Fruit fly (Drosophila melanogaster) whole organism, embryonic: ENCODE measurements around the gene CG31650.

Source experiments
- CG10543 ChIP-seq: fragments of 200-800 bp; sonication (Bioruptor generic); optimal IDR thresholded peaks from 3 replicates; lab custom pipeline; 2017; ENCODE audit warnings: missing biosample characterization, mild to moderate bottlenecking, missing genetic modification characterization, moderate library complexity
- CG11456 ChIP-seq: fragments of 200-800 bp; sonication (Bioruptor generic); IDR thresholded peaks from 3 replicates; pipeline ENCODE4 v1.3.6; 2022; ENCODE audit warnings: missing biosample characterization, missing genetic modification characterization
- CG13296 ChIP-seq: fragments of 200-800 bp; sonication (Bioruptor generic); optimal IDR thresholded peaks from 3 replicates; lab custom pipeline; 2018; ENCODE audit warnings: missing biosample characterization, mild to moderate bottlenecking, missing genetic modification characterization
- CG15269 ChIP-seq: fragments of 200-800 bp; sonication (Bioruptor generic); optimal IDR thresholded peaks from 2 replicates; lab custom pipeline; 2018; ENCODE audit warnings: missing biosample characterization, mild to moderate bottlenecking, missing genetic modification characterization, moderate library complexity
- CG1529 ChIP-seq: fragments of 200-800 bp; sonication (Bioruptor generic); optimal IDR thresholded peaks from 3 replicates; lab custom pipeline; 2018; ENCODE audit warnings: missing biosample characterization, missing genetic modification characterization
- CG15479 ChIP-seq: fragments of 200-800 bp; sonication (Bioruptor generic); optimal IDR thresholded peaks from 3 replicates; lab custom pipeline; 2019; ENCODE audit warnings: missing biosample characterization, mild to moderate bottlenecking, missing genetic modification characterization, moderate library complexity
- CG17359 ChIP-seq: fragments of 200-800 bp; sonication (Bioruptor generic); optimal IDR thresholded peaks from 3 replicates; lab custom pipeline; 2018; ENCODE audit warnings: missing biosample characterization, mild to moderate bottlenecking, missing genetic modification characterization, moderate library complexity
- CG18619 ChIP-seq: fragments of 200-800 bp; sonication (Bioruptor generic); optimal IDR thresholded peaks from 3 replicates; lab custom pipeline; 2017; ENCODE audit warnings: missing biosample characterization, mild to moderate bottlenecking, missing genetic modification characterization
- CG2120 ChIP-seq: fragments of 200-800 bp; sonication (Bioruptor generic); optimal IDR thresholded peaks from 3 replicates; lab custom pipeline; 2016; ENCODE audit warnings: missing biosample characterization, missing genetic modification characterization
- CG2712 ChIP-seq: fragments of 200-800 bp; optimal IDR thresholded peaks from 3 replicates; lab custom pipeline; 2019; ENCODE audit warnings: missing biosample characterization, mild to moderate bottlenecking, missing genetic modification characterization, moderate library complexity
- CG30431 ChIP-seq: fragments of 200-800 bp; sonication (Bioruptor generic); optimal IDR thresholded peaks from 2 replicates; lab custom pipeline; 2017; ENCODE audit warnings: missing biosample characterization, missing genetic modification characterization
- CG31365 ChIP-seq: fragments of 200-800 bp; sonication (Bioruptor generic); optimal IDR thresholded peaks from 2 replicates; lab custom pipeline; 2018; ENCODE audit warnings: missing biosample characterization, mild to moderate bottlenecking, missing genetic modification characterization
- CG32772 ChIP-seq: fragments of 200-800 bp; sonication (Bioruptor generic); IDR thresholded peaks from 2 replicates; pipeline ENCODE4 v1.3.6; 2022; ENCODE audit warnings: missing biosample characterization, missing genetic modification characterization
- CG4404 ChIP-seq: fragments of 200-800 bp; sonication (Bioruptor generic); IDR thresholded peaks from 2 replicates; pipeline ENCODE4 v1.3.6; 2022; ENCODE audit warnings: missing biosample characterization, missing genetic modification characterization
- CG4730 ChIP-seq: fragments of 200-800 bp; sonication (Bioruptor generic); IDR thresholded peaks from 2 replicates; pipeline ENCODE4 v1.3.6; 2022; ENCODE audit warnings: missing biosample characterization, missing genetic modification characterization
- CG6813 ChIP-seq: fragments of 200-800 bp; sonication (Bioruptor generic); optimal IDR thresholded peaks from 2 replicates; lab custom pipeline; 2017; ENCODE audit warnings: missing biosample characterization, missing genetic modification characterization, mild to moderate bottlenecking, moderate library complexity, missing genetic modification reagents
- CG7556 ChIP-seq: fragments of 200-800 bp; sonication (Bioruptor generic); optimal IDR thresholded peaks from 2 replicates; lab custom pipeline; 2017; ENCODE audit warnings: missing biosample characterization, mild to moderate bottlenecking, missing genetic modification characterization
- CG9437 ChIP-seq: fragments of 200-800 bp; sonication (Bioruptor generic); optimal IDR thresholded peaks from 2 replicates; lab custom pipeline; 2018; ENCODE audit warnings: missing biosample characterization, mild to moderate bottlenecking, missing genetic modification characterization
- CG9727 ChIP-seq: fragments of 200-800 bp; sonication (Bioruptor generic); optimal IDR thresholded peaks from 3 replicates; lab custom pipeline; 2017; ENCODE audit warnings: missing biosample characterization, mild to moderate bottlenecking, missing genetic modification characterization
- CG9932 ChIP-seq: fragments of 200-800 bp; sonication (Bioruptor generic); IDR thresholded peaks from 2 replicates; pipeline ENCODE4 v1.3.6; 2022; ENCODE audit warnings: missing biosample characterization, missing genetic modification characterization
- HHEX ChIP-seq: fragments of 200-800 bp; sonication (Bioruptor generic); optimal IDR thresholded peaks from 3 replicates; lab custom pipeline; 2017; ENCODE audit warnings: missing biosample characterization, mild to moderate bottlenecking, missing genetic modification characterization, missing genetic modification reagents
- HLH3B ChIP-seq: fragments of 200-800 bp; sonication (Bioruptor generic); IDR thresholded peaks from 2 replicates; pipeline ENCODE4 v1.3.6; 2022; ENCODE audit warnings: missing biosample characterization, missing genetic modification characterization
- MTF-1 ChIP-seq: fragments of 200-800 bp; sonication (Bioruptor generic); optimal IDR thresholded peaks from 2 replicates; lab custom pipeline; 2018; ENCODE audit warnings: missing biosample characterization, mild to moderate bottlenecking, missing genetic modification characterization, borderline replicate concordance
- Med ChIP-seq: fragments of 200-800 bp; sonication (Bioruptor generic); peaks from one replicate; lab custom pipeline; 2016; ENCODE audit warnings: missing biosample characterization, missing genetic modification characterization, mild to moderate bottlenecking, inconsistent platforms, moderate library complexity
- NFAT ChIP-seq: fragments of 200-800 bp; sonication (Bioruptor generic); IDR thresholded peaks from 2 replicates; pipeline ENCODE4 v1.3.6; 2022; ENCODE audit warnings: missing biosample characterization, missing genetic modification characterization
- Pdp1 ChIP-seq, 2 experiments: fragments of 200-800 bp; sonication (Bioruptor generic); optimal IDR thresholded peaks; 3 replicates each; lab custom pipeline; 2016; ENCODE audit warnings: missing biosample characterization in 2 of 2, missing genetic modification characterization in 2 of 2, mild to moderate bottlenecking in 1 of 2, moderate library complexity in 1 of 2
- Rx ChIP-seq: fragments of 200-800 bp; sonication (Bioruptor generic); IDR thresholded peaks from 2 replicates; pipeline ENCODE4 v1.3.6; 2022; ENCODE audit warnings: missing biosample characterization, missing genetic modification characterization
- Sox102F ChIP-seq: fragments of 200-800 bp; sonication (Bioruptor generic); optimal IDR thresholded peaks from 2 replicates; lab custom pipeline; 2018; ENCODE audit warnings: missing biosample characterization, mild to moderate bottlenecking, missing genetic modification characterization, moderate library complexity
- Trl ChIP-seq, 3 experiments: fragments of >200 bp in 2 of 3; fragments of 200-800 bp in 1 of 3; sonication (Bioruptor generic) in 1 of 3; optimal IDR thresholded peaks; 2 replicates in 1 of 3; 3 replicates in 2 of 3; lab custom pipeline; 2016 to 2017; ENCODE audit warnings: missing biosample characterization in 1 of 3, missing genetic modification characterization in 1 of 3
- al ChIP-seq: fragments of 200-800 bp; sonication (Bioruptor generic); IDR thresholded peaks from 2 replicates; pipeline ENCODE4 v1.3.6; 2022; ENCODE audit warnings: missing biosample characterization, missing genetic modification characterization
- az2 ChIP-seq: fragments of 200-800 bp; sonication (Bioruptor generic); optimal IDR thresholded peaks from 3 replicates; lab custom pipeline; 2016; ENCODE audit warnings: missing biosample characterization, missing genetic modification characterization
- bcd ChIP-seq: fragments of 200-800 bp; sonication (Bioruptor generic); optimal IDR thresholded peaks from 2 replicates; lab custom pipeline; 2017; ENCODE audit warnings: missing biosample characterization, mild to moderate bottlenecking, missing genetic modification characterization
- bowl ChIP-seq: fragments of 200-800 bp; sonication (Bioruptor generic); IDR thresholded peaks from 2 replicates; pipeline ENCODE4 v1.3.6; 2022; ENCODE audit warnings: missing biosample characterization, missing genetic modification characterization
- crol ChIP-seq: fragments of 200-800 bp; sonication (Bioruptor generic); IDR thresholded peaks from 2 replicates; pipeline ENCODE4 v1.3.6; 2022; ENCODE audit warnings: missing biosample characterization, missing genetic modification characterization
- exex ChIP-seq: fragments of 200-800 bp; sonication (Bioruptor generic); optimal IDR thresholded peaks from 4 replicates; lab custom pipeline; 2018; ENCODE audit warnings: missing biosample characterization, mild to moderate bottlenecking, missing genetic modification characterization, moderate library complexity
- fd64A ChIP-seq: fragments of 200-800 bp; sonication (Bioruptor generic); optimal IDR thresholded peaks from 3 replicates; lab custom pipeline; 2018; ENCODE audit warnings: missing biosample characterization, mild to moderate bottlenecking, missing genetic modification characterization
- kni ChIP-seq: fragments of 200-800 bp; sonication (Bioruptor generic); optimal IDR thresholded peaks from 3 replicates; lab custom pipeline; 2017; ENCODE audit warnings: mild to moderate bottlenecking, missing biosample characterization, missing genetic modification reagents, missing genetic modification characterization
- knrl ChIP-seq: fragments of 200-800 bp; sonication (Bioruptor generic); IDR thresholded peaks from 3 replicates; pipeline ENCODE4 v1.3.6; 2022; ENCODE audit warnings: missing biosample characterization, missing genetic modification characterization; ENCODE audit not compliant: partially characterized antibody
- nmo ChIP-seq: fragments of 200-800 bp; sonication (Bioruptor generic); optimal IDR thresholded peaks from 2 replicates; lab custom pipeline; 2018; ENCODE audit warnings: missing biosample characterization, mild to moderate bottlenecking, missing genetic modification characterization, moderate library complexity
- otp ChIP-seq: fragments of 200-800 bp; sonication (Bioruptor generic); IDR thresholded peaks from 3 replicates; pipeline ENCODE4, ENCODE4 v1.3.6; 2022; ENCODE audit warnings: missing biosample characterization, missing genetic modification characterization
- pho ChIP-seq: fragments of 200-800 bp; sonication (Bioruptor generic); optimal IDR thresholded peaks from 2 replicates; lab custom pipeline; 2016; ENCODE audit warnings: missing biosample characterization, missing genetic modification characterization
- phol ChIP-seq: fragments of 200-800 bp; sonication (Bioruptor generic); optimal IDR thresholded peaks from 3 replicates; lab custom pipeline; 2018; ENCODE audit warnings: missing biosample characterization, mild to moderate bottlenecking, missing genetic modification characterization, moderate library complexity
- seq ChIP-seq: fragments of 200-800 bp; sonication (Bioruptor generic); IDR thresholded peaks from 2 replicates; pipeline ENCODE4 v1.3.6; 2022; ENCODE audit warnings: missing biosample characterization, missing genetic modification characterization
- shn ChIP-seq: fragments of 200-800 bp; sonication (Bioruptor generic); optimal IDR thresholded peaks from 3 replicates; lab custom pipeline; 2016; ENCODE audit warnings: missing biosample characterization, missing genetic modification characterization
- usp ChIP-seq: fragments of >200 bp; optimal IDR thresholded peaks from 2 replicates; lab custom pipeline; 2017; ENCODE audit warnings: missing biosample characterization, missing genetic modification characterization
- wor ChIP-seq: fragments of 200-800 bp; sonication (Bioruptor generic); IDR thresholded peaks from 2 replicates; pipeline ENCODE4 v1.3.6; 2022; ENCODE audit warnings: missing biosample characterization, missing genetic modification characterization
- zen2 ChIP-seq: fragments of 200-800 bp; sonication (Bioruptor generic); IDR thresholded peaks from 3 replicates; pipeline ENCODE4 v1.3.6; 2022; ENCODE audit warnings: missing biosample characterization, missing genetic modification characterization; ENCODE audit not compliant: partially characterized antibody
- zfh2 ChIP-seq: fragments of 200-800 bp; sonication (Bioruptor generic); optimal IDR thresholded peaks from 2 replicates; lab custom pipeline; 2016; ENCODE audit warnings: missing biosample characterization, missing genetic modification characterization

Gene CG31650

dm6 chr2L:5043495-5044146 lies 891 bp downstream of the CG31650 start (continued):
- TF ChIP-seq bcd (GFP tag; lab: Kevin White, UChicago): peak; percentile 44
- no peak for TF ChIP-seq knrl (GFP tag; lab: Robert Waterston, UW)
- no peak for TF ChIP-seq usp
- peak; percentile 13 for TF ChIP-seq CG1529 (GFP tag; lab: Kevin White, UChicago)
- TF ChIP-seq fd64A (GFP tag; lab: Kevin White, UChicago): no peak
- TF ChIP-seq kni (GFP tag; lab: Kevin White, UChicago): no peak
- TF ChIP-seq al (GFP tag; lab: Robert Waterston, UW): peak; percentile 42; the same call in 1 of the 2 replicates
- peak; percentile 33; the same call in 1 of the 3 replicates for TF ChIP-seq otp (GFP tag; lab: Robert Waterston, UW)
- 0 out of 2 replicates have a peak, but pooled peaks have one; percentile 14 for TF ChIP-seq CG32772 (GFP tag; lab: Robert Waterston, UW)
- TF ChIP-seq CG2120 (GFP tag; lab: Kevin White, UChicago): peak; percentile 53
- 0 out of 2 replicates have a peak, but pooled peaks have one; percentile 19 for TF ChIP-seq CG4730 (GFP tag; lab: Robert Waterston, UW)
- no peak for TF ChIP-seq bowl
- 0 out of 2 replicates have a peak, but pooled peaks have one; percentile 32 for TF ChIP-seq Rx (GFP tag; lab: Robert Waterston, UW)
- TF ChIP-seq exex: no peak
- TF ChIP-seq NFAT (GFP tag; lab: Robert Waterston, UW): peak; percentile 62; the same call in 1 of the 2 replicates
- peak; percentile 15 for TF ChIP-seq shn (GFP tag; lab: Kevin White, UChicago)
- TF ChIP-seq CG7556: peak; percentile 4
- TF ChIP-seq CG17359 (tag; lab: Kevin White, UChicago): peak; percentile 46
- peak in 1 of 2 experiments; percentile 32 for TF ChIP-seq Pdp1 (GFP tag; optimal IDR thresholded peaks at IDR 0.05; lab: Kevin White, UChicago)
- TF ChIP-seq CG9437 (GFP tag; lab: Kevin White, UChicago): no peak
- peak; percentile 7 for TF ChIP-seq CG13296 (GFP tag; lab: Kevin White, UChicago)
- peak; percentile 74 for TF ChIP-seq crol (GFP tag; lab: Robert Waterston, UW)
- no peak for TF ChIP-seq CG31365 (tag; lab: Kevin White, UChicago)
- TF ChIP-seq zfh2 (GFP tag; lab: Kevin White, UChicago): peak; percentile 37
- TF ChIP-seq seq (GFP tag; lab: Robert Waterston, UW): peak; percentile 57
- peak; percentile 56 for TF ChIP-seq CG15269 (tag; lab: Kevin White, UChicago)
- TF ChIP-seq CG15479: peak; percentile 64
- TF ChIP-seq pho (GFP tag; lab: Kevin White, UChicago): peak; percentile 23
- peak; percentile 41 for TF ChIP-seq CG30431 (GFP tag; lab: Kevin White, UChicago)
- TF ChIP-seq az2 (GFP tag; lab: Kevin White, UChicago): peak; percentile 53
- peak; percentile 54 for TF ChIP-seq Sox102F (GFP tag; lab: Kevin White, UChicago)
- TF ChIP-seq HLH3B (GFP tag; lab: Robert Waterston, UW): peak; percentile 43; the same call in 1 of the 2 replicates
- peak; percentile 27 for TF ChIP-seq nmo (GFP tag; lab: Kevin White, UChicago)
- peak; percentile 69 for TF ChIP-seq HHEX
- peak; percentile 28 for TF ChIP-seq CG9727 (GFP tag; lab: Kevin White, UChicago)
- TF ChIP-seq CG9932 (GFP tag; lab: Robert Waterston, UW): peak; percentile 61
- peak; percentile 34 for TF ChIP-seq phol (tag; lab: Kevin White, UChicago)
- TF ChIP-seq zen2 (GFP tag; lab: Robert Waterston, UW): no peak
- peak; percentile 2 for TF ChIP-seq CG6813 (GFP tag; lab: Kevin White, UChicago)
- TF ChIP-seq CG2712 (tag; lab: Kevin White, UChicago): peak; percentile 40
- no peak; the same call in 1 of the 2 replicates for TF ChIP-seq CG4404
- TF ChIP-seq wor (GFP tag; lab: Robert Waterston, UW): no peak
- no peak for TF ChIP-seq MTF-1 (GFP tag; lab: Kevin White, UChicago)
- TF ChIP-seq Trl (optimal IDR thresholded peaks at IDR 0.05; lab: Kevin White, UChicago): no peak
- peak; percentile 46 for TF ChIP-seq Trl (GFP tag; optimal IDR thresholded peaks at IDR 0.05; lab: Kevin White, UChicago)
- TF ChIP-seq Med (GFP tag; lab: Kevin White, UChicago): peak; percentile 76
- peak; percentile 78 for TF ChIP-seq CG11456 (GFP tag; lab: Robert Waterston, UW)
- TF ChIP-seq CG10543 (GFP tag; lab: Kevin White, UChicago): no peak
- TF ChIP-seq CG18619: peak; percentile 50
